Worm (Caenorhabditis elegans) whole organism, midembryonic: ENCODE data around the gene C03E10.1.

Experiments used
- T22C8.4 ChIP-seq: fragments of 200-800 bp; sonication (Bioruptor generic); IDR thresholded peaks from 2 replicates; pipeline ENCODE4 v1.3.6; 2022; ENCODE audit warnings: missing genetic modification characterization, missing compliant biosample characterization
- cog-1 ChIP-seq: sonication (generic microtip); optimal IDR thresholded peaks from 2 replicates; lab custom pipeline; 2016; ENCODE audit warnings: missing genetic modification characterization, missing compliant biosample characterization
- flt-1 ChIP-seq: fragments of 200-800 bp; sonication (Bioruptor generic); IDR thresholded peaks from 2 replicates; pipeline ENCODE4 v1.3.6; 2022; ENCODE audit warnings: missing genetic modification characterization, missing compliant biosample characterization
- klf-2 ChIP-seq: fragments of 200-800 bp; sonication (Bioruptor generic); conservative IDR thresholded peaks from 2 replicates; pipeline ENCODE4 v1.3.6; 2022; ENCODE audit warnings: missing genetic modification reagents, missing genetic modification characterization, missing compliant biosample characterization
- med-1 ChIP-seq: sonication (generic microtip); optimal IDR thresholded peaks from 2 replicates; lab custom pipeline; 2017; ENCODE audit warnings: missing genetic modification characterization, mild to moderate bottlenecking, missing compliant biosample characterization, antibody characterized with exemption, missing genetic modification reagents; ENCODE audit not compliant: insufficient read depth
- ref-1 ChIP-seq: fragments of 200-800 bp; sonication (Bioruptor generic); conservative IDR thresholded peaks from 2 replicates; pipeline ENCODE4 v1.3.6; 2022; ENCODE audit warnings: missing genetic modification reagents, missing genetic modification characterization, missing compliant biosample characterization
- tab-1 ChIP-seq: fragments of 200-800 bp; sonication (Bioruptor generic); IDR thresholded peaks from 2 replicates; pipeline ENCODE4 v1.3.6; 2022; ENCODE audit warnings: missing genetic modification characterization, missing compliant biosample characterization
- ztf-23 ChIP-seq: fragments of 200-800 bp; sonication (Bioruptor generic); IDR thresholded peaks from 2 replicates; pipeline ENCODE4 v1.3.6; 2022; ENCODE audit warnings: missing genetic modification reagents, missing genetic modification characterization, missing compliant biosample characterization
- ztf-29 ChIP-seq: fragments of 200-800 bp; sonication (Bioruptor generic); IDR thresholded peaks from 2 replicates; pipeline ENCODE4 v1.3.6; 2022; ENCODE audit warnings: missing genetic modification reagents, missing genetic modification characterization, missing compliant biosample characterization

The C03E10.1 gene

DNA sequence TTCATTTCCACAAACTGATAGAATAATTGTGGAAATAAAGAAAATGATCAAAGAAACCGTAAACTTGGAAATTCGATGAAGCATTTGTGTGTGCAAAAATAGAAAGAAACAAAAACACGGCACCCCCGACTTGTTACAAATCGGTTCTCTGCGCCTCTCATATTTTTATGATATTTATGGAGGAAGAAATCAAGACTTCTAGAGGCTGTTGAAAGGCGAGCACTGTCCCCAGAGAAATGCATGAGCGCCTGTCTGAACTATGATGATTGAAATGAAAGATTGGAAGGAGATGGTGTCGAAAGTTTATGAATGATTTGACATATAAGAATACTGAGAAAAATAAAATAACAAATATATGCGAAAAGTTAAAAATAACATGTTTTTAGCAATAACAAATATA, 32.1 kb upstream of the C03E10.1 start, which contains the start of gene lgc-36:
TSS of gene lgc-36 (minus strand) at position 101 of the 400 bp plus-strand sequence.
- no peak for TF ChIP-seq tab-1 (GFP tag; lab: Robert Waterston, UW)
- no peak for TF ChIP-seq ztf-29
- TF ChIP-seq cog-1 (tag; lab: Kevin White, UChicago): no peak
- TF ChIP-seq ref-1 (GFP tag; lab: Robert Waterston, UW): no peak

DNA sequence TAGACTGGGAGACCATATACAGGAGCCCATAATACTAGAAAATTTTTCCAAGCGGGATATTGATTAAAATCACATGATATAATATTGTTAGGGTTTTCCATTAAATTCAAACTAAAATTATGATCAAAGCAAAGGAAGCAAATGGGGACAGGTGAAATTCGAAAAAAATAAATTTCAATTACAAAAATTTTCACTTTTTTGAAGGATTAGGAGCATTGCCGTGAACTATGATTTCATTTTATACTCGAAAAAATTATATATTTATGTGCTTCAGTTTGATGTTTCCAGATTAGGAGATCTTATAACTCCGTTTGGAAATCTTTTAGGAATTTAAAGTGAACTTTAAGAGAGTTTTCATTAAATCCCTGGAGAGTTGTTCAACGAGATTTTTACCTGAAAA, 30.4 kb upstream of the C03E10.1 start, which contains the start of gene F07B10.7:
TSS of gene F07B10.7 (minus strand) at position 101 of the 400 bp plus-strand sequence.
- TF ChIP-seq flt-1: no peak
- no peak for TF ChIP-seq ref-1 (GFP tag; lab: Robert Waterston, UW)
- TF ChIP-seq med-1: no peak
- TF ChIP-seq klf-2 (GFP tag; lab: Robert Waterston, UW): no peak
- no peak for TF ChIP-seq tab-1 (GFP tag; lab: Robert Waterston, UW)
- no peak for TF ChIP-seq ztf-23 (GFP tag; lab: Robert Waterston, UW)
- no peak for TF ChIP-seq ztf-29
- no peak for TF ChIP-seq T22C8.4 (GFP tag; lab: Robert Waterston, UW)
- TF ChIP-seq cog-1 (tag; lab: Kevin White, UChicago): no peak

DNA sequence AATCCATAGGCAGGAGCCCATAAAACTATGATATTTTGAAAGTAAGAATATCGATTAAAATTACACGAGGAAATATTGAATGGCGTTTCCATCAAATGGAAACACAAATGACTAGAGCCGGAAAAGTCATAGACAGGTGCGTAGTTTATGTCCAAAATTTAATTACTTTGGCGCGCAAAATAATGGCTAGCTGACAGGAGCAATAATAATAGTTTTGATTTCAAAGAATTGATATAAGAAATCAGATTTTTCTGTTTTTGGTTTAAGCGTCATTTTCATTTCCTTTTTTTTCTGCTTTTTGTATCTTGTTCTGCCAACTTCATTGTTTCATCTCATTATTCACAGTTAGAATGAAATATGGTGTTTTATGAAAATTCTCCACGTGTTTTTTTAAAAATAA, 28.0 kb upstream of the C03E10.1 start, which contains the start of gene F07B10.4:
TSS of gene F07B10.4 (minus strand) at position 101 of the 400 bp plus-strand sequence.
- no peak for TF ChIP-seq flt-1
- TF ChIP-seq tab-1 (GFP tag; lab: Robert Waterston, UW): no peak
- no peak for TF ChIP-seq ztf-29
- TF ChIP-seq med-1: no peak
- no peak for TF ChIP-seq T22C8.4 (GFP tag; lab: Robert Waterston, UW)
- TF ChIP-seq ztf-23 (GFP tag; lab: Robert Waterston, UW): no peak
- no peak for TF ChIP-seq ref-1 (GFP tag; lab: Robert Waterston, UW)
- no peak for TF ChIP-seq klf-2 (GFP tag; lab: Robert Waterston, UW)
- no peak for TF ChIP-seq cog-1 (tag; lab: Kevin White, UChicago)

DNA sequence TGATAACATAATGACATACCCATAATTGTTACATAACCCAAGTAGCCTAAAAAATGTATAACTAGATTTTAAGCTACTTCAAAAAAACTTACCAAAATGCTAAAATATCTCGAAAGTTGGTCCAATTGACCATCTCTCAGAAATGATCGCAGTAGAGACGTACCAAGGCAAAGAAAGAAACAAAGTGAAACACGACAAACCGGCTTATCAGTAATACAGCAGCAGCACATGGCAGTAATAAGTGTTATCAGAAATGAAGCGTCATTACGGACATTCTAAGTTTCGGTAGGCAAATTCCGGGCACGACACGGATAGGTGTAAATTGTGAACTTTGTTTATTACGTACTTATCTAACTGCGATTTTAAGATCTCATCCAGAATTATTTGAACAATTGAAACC, 25.5 kb upstream of the C03E10.1 start, which contains the start of gene cln-3.1:
TSS of gene cln-3.1 (minus strand) at position 171 of the 400 bp plus-strand sequence.
- no peak for TF ChIP-seq T22C8.4 (GFP tag; lab: Robert Waterston, UW)
- TF ChIP-seq flt-1: no peak
- no peak for TF ChIP-seq ref-1 (GFP tag; lab: Robert Waterston, UW)
- TF ChIP-seq med-1: no peak
- no peak for TF ChIP-seq klf-2 (GFP tag; lab: Robert Waterston, UW)
- no peak for TF ChIP-seq ztf-23 (GFP tag; lab: Robert Waterston, UW)
- no peak for TF ChIP-seq cog-1 (tag; lab: Kevin White, UChicago)
- no peak for TF ChIP-seq tab-1 (GFP tag; lab: Robert Waterston, UW)
- TF ChIP-seq ztf-29: no peak

DNA sequence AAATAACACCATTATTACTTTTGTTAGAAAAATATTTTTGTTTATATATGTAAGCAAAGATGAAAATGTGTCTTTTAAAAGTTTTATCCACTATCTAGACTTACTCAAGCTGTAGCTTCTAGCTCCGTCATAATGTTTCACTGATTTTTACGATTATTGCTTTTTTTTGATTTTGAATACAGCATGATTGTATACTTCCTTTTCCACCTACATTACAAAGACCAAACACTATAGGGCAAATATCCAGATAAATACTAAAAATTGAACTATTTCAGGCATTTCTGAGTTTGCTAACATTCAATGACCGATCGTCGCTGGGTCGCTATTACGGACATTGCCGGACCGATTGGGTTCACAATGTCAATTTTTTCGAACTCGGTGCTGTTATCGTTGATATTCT, 24.3 kb upstream of the C03E10.1 start, which contains the start of gene str-116:
TSS of gene str-116 (plus strand) at position 301 of the 400 bp plus-strand sequence.
- TF ChIP-seq ref-1 (GFP tag; lab: Robert Waterston, UW): no peak
- TF ChIP-seq flt-1: no peak
- TF ChIP-seq tab-1 (GFP tag; lab: Robert Waterston, UW): no peak
- no peak for TF ChIP-seq T22C8.4 (GFP tag; lab: Robert Waterston, UW)
- no peak for TF ChIP-seq ztf-23 (GFP tag; lab: Robert Waterston, UW)
- no peak for TF ChIP-seq med-1
- no peak for TF ChIP-seq ztf-29
- TF ChIP-seq klf-2 (GFP tag; lab: Robert Waterston, UW): no peak
- TF ChIP-seq cog-1 (tag; lab: Kevin White, UChicago): no peak

DNA sequence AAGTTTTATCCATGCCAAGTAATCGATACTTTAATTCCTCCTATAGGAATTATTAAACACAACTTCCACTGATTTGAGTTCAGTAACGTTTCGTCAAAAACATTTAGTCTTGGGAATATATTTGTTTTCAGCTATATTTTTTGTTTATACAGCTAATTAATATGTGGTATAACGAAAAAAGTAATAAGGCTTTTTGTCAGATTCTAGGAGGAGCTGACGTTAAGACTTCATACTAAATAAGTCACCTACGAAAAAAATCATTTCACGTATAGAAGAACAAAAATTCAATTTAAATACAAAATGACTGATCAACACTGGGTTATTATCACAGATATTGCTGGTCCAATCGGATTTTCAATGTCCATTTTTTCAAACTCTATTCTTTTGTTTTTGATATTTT, 22.2 kb upstream of the C03E10.1 start, which contains the start of gene str-115:
TSS of gene str-115 (plus strand) at position 301 of the 400 bp plus-strand sequence.
- TF ChIP-seq tab-1 (GFP tag; lab: Robert Waterston, UW) (no peak), T22C8.4 (GFP tag; lab: Robert Waterston, UW) (no peak), med-1 (no peak), cog-1 (tag; lab: Kevin White, UChicago) (no peak), ztf-29 (no peak), ztf-23 (GFP tag; lab: Robert Waterston, UW) (no peak), klf-2 (GFP tag; lab: Robert Waterston, UW) (no peak)

DNA sequence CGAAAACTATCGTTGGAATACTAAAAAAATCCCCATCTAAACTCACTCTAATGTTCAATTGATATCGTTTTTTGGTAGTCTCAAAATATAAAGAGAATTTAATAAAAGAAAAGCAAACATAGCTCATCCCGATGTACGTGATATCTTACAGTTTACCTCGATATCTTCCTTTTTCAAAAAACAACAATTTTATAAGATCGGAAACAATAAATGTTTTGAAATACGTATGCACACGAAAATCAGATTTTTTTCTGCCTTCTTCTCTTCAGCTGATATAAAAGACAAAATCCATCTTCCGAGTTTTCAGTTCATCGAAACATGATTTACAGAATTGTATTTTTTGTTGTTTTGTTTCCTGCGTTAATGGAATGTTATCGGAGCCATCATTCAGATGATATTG, 19.9 kb upstream of the C03E10.1 start, which contains the start of gene clec-222:
TSS of gene clec-222 (plus strand) at position 301 of the 400 bp plus-strand sequence.
- TF ChIP-seq flt-1: no peak
- no peak for TF ChIP-seq tab-1 (GFP tag; lab: Robert Waterston, UW)
- TF ChIP-seq ztf-29: no peak
- TF ChIP-seq T22C8.4 (GFP tag; lab: Robert Waterston, UW): no peak
- no peak for TF ChIP-seq med-1
- TF ChIP-seq klf-2 (GFP tag; lab: Robert Waterston, UW): no peak
- TF ChIP-seq ref-1 (GFP tag; lab: Robert Waterston, UW): no peak
- no peak for TF ChIP-seq cog-1 (tag; lab: Kevin White, UChicago)
- no peak for TF ChIP-seq ztf-23 (GFP tag; lab: Robert Waterston, UW)

DNA sequence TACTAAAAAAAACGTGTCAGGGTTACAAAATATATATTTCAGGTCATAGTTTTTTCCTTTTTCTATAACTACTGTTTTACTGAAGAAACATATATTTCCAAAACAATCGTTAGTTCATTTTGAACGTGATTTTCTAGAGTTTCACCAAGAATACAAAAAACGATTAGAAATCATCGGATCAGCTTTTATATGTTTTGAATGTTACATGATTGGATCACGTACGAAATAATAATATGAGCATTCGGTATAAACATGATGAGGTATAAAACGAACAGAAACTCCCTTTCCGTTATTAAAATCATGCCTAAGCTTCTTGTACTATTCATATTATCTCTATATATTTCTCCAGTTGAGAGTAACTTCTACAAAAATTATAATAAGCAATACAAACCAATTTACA, 18.1 kb upstream of the C03E10.1 start, which contains the start of gene clec-223:
TSS of gene clec-223 (plus strand) at position 301 of the 400 bp plus-strand sequence.
- TF ChIP-seq klf-2 (GFP tag; lab: Robert Waterston, UW) (no peak), med-1 (no peak), ref-1 (GFP tag; lab: Robert Waterston, UW) (no peak), ztf-29 (no peak), flt-1 (no peak)

DNA sequence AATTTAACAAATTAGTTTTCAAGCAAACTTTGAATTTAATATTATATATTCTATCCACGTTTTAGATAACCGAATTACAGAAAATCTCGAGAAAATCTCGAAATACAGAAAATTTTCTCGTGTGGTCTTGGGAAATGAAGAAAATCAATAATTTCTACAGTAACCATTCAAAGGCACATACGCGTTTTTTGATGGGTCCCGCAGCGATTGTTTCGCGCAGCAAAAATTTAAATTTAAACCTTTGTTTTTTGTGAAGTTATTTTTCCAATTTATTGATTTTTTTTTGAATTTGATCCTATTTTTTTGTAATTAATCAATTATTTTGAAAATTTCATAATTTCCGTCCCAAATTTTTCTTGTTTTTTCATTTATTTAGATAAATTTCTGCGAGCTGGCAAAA, 11.4 kb upstream of the C03E10.1 start:
- TF ChIP-seq T22C8.4 (GFP tag; lab: Robert Waterston, UW) (peak; percentile 62), med-1 (no peak)

DNA sequence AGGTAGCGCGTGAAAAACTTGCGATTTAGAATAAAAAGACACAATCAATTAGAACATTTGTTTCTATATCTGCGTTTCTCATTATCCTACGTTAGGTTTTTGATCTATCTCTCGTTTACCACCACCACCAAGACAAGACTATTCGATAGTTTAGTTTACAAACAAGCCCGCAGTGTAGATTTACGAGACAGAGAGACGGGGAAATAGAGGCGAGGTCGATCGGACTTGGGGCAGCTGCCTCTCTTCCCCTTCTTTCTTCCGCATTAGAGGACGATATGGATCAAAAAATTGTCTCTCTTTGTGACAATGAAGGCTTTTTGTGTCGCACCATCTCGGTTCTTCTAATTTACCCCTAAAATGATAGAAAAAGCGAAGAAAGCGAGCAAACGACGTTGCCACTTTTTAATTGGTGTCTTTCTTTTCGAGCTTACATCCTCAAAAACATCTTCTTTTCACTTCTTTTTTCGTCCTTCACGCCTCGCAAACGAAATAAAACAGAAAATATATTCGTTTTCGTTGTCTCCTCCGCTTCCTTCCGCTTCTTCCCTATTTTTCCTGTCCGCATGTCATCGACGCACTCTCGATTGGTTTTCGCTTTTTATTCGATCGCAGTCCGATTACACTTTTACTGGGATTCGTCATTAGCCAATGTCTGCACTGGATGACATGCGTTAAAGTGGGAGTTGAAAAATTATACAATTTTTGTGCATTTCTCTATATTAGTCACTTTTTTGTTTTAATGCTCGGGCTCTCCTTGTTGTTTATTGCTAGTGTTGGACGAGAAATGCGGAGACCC, 9.4 kb upstream of the C03E10.1 start:
- TF ChIP-seq med-1: no peak
- peak; percentile 55 for TF ChIP-seq cog-1 (tag; lab: Kevin White, UChicago)
- 0 out of 2 replicates have a peak, but pooled peaks have one; percentile 11 for TF ChIP-seq ztf-29
